Fruit fly (Drosophila melanogaster) whole organism, embryonic: Measurements from ENCODE around the gene Pex10.
A peak's percentile ranks its signal among the peaks of the same experiment; 100 is the strongest.

Experiments
- CG10366 ChIP-seq: fragments of 200-800 bp; sonication (Bioruptor generic); IDR thresholded peaks from 2 replicates; pipeline ENCODE4 v1.3.6; 2022; ENCODE audit warnings: missing biosample characterization, missing genetic modification characterization
- CG10959 ChIP-seq: fragments of 200-800 bp; sonication (Bioruptor generic); IDR thresholded peaks from 2 replicates; pipeline ENCODE4 v1.3.6; 2022; ENCODE audit warnings: missing biosample characterization, missing genetic modification characterization
- CG11085 ChIP-seq: fragments of 200-800 bp; sonication (Bioruptor generic); IDR thresholded peaks from 2 replicates; pipeline ENCODE4 v1.3.6; 2022; ENCODE audit warnings: missing biosample characterization, missing genetic modification characterization
- CG11247 ChIP-seq: fragments of 200-800 bp; sonication (Bioruptor generic); IDR thresholded peaks from 2 replicates; pipeline ENCODE4 v1.3.6; 2022; ENCODE audit warnings: missing biosample characterization, missing genetic modification characterization
- CG11504 ChIP-seq: fragments of 200-800 bp; sonication (Bioruptor generic); optimal IDR thresholded peaks from 3 replicates; lab custom pipeline; 2019; ENCODE audit warnings: missing biosample characterization, mild to moderate bottlenecking, missing genetic modification characterization, moderate library complexity
- CG11560 ChIP-seq: fragments of 200-800 bp; sonication (Bioruptor generic); IDR thresholded peaks from 3 replicates; pipeline ENCODE4 v1.3.6; 2022; ENCODE audit warnings: missing biosample characterization, missing genetic modification characterization
- CG12104 ChIP-seq: fragments of 200-800 bp; sonication (Bioruptor generic); optimal IDR thresholded peaks from 3 replicates; lab custom pipeline; 2016; ENCODE audit warnings: missing biosample characterization, missing genetic modification characterization
- CG14965 ChIP-seq: fragments of 200-800 bp; sonication (Bioruptor generic); optimal IDR thresholded peaks from 2 replicates; lab custom pipeline; 2016; ENCODE audit warnings: missing biosample characterization, missing genetic modification characterization, borderline replicate concordance
- CG1602 ChIP-seq: fragments of 200-800 bp; sonication (Bioruptor generic); optimal IDR thresholded peaks from 3 replicates; lab custom pipeline; 2016; ENCODE audit warnings: missing biosample characterization, missing genetic modification characterization
- CG16863 ChIP-seq: fragments of 200-800 bp; sonication (Bioruptor generic); optimal IDR thresholded peaks from 3 replicates; lab custom pipeline; 2016; ENCODE audit warnings: missing biosample characterization, missing genetic modification characterization
- CG17186 ChIP-seq: fragments of 200-800 bp; sonication (Bioruptor generic); optimal IDR thresholded peaks from 3 replicates; lab custom pipeline; 2017; ENCODE audit warnings: missing biosample characterization, missing genetic modification reagents, missing genetic modification characterization
- CG17361 ChIP-seq: fragments of 200-800 bp; sonication (Bioruptor generic); IDR thresholded peaks from 3 replicates; pipeline ENCODE4 v1.3.6; 2022; ENCODE audit warnings: missing biosample characterization, missing genetic modification characterization
- CG17385 ChIP-seq: fragments of 200-800 bp; sonication (Bioruptor generic); optimal IDR thresholded peaks from 3 replicates; lab custom pipeline; 2018; ENCODE audit warnings: missing biosample characterization, mild to moderate bottlenecking, missing genetic modification characterization
- CG17829 ChIP-seq: fragments of 200-800 bp; optimal IDR thresholded peaks from 2 replicates; lab custom pipeline; 2019; ENCODE audit warnings: missing biosample characterization, mild to moderate bottlenecking, missing genetic modification characterization, moderate library complexity
- CG1792 ChIP-seq: fragments of 200-800 bp; sonication (Bioruptor generic); optimal IDR thresholded peaks from 2 replicates; lab custom pipeline; 2016; ENCODE audit warnings: missing biosample characterization, missing genetic modification characterization
- CG30403 ChIP-seq: fragments of 200-800 bp; sonication (Bioruptor generic); optimal IDR thresholded peaks from 3 replicates; lab custom pipeline; 2016; ENCODE audit warnings: missing biosample characterization, missing genetic modification characterization
- CG3726 ChIP-seq: fragments of 200-800 bp; sonication (Bioruptor generic); IDR thresholded peaks from 3 replicates; pipeline ENCODE4, ENCODE4 v1.3.6; 2022; ENCODE audit warnings: missing biosample characterization, missing genetic modification characterization
- CG4820 ChIP-seq: fragments of 200-800 bp; sonication (Bioruptor generic); optimal IDR thresholded peaks from 3 replicates; lab custom pipeline; 2016; ENCODE audit warnings: missing biosample characterization, missing genetic modification characterization
- CG7372 ChIP-seq: fragments of 200-800 bp; sonication (Bioruptor generic); IDR thresholded peaks from 2 replicates; pipeline ENCODE4 v1.3.6; 2022; ENCODE audit warnings: missing biosample characterization, missing genetic modification characterization
- CG8388 ChIP-seq: fragments of 200-800 bp; sonication (Bioruptor generic); optimal IDR thresholded peaks from 2 replicates; lab custom pipeline; 2019; ENCODE audit warnings: missing biosample characterization, mild to moderate bottlenecking, missing genetic modification characterization, moderate library complexity
- CG9437 ChIP-seq: fragments of 200-800 bp; sonication (Bioruptor generic); optimal IDR thresholded peaks from 2 replicates; lab custom pipeline; 2018; ENCODE audit warnings: missing biosample characterization, mild to moderate bottlenecking, missing genetic modification characterization
- CG9876 ChIP-seq: fragments of 200-800 bp; sonication (Bioruptor generic); optimal IDR thresholded peaks from 2 replicates; lab custom pipeline; 2016; ENCODE audit warnings: missing biosample characterization, missing genetic modification characterization
- CoRest ChIP-seq: fragments of 200-800 bp; sonication (Bioruptor generic); optimal IDR thresholded peaks from 3 replicates; lab custom pipeline; 2018; ENCODE audit warnings: missing biosample characterization, mild to moderate bottlenecking, missing genetic modification characterization, moderate library complexity
- Dbx ChIP-seq: fragments of 200-800 bp; sonication (Bioruptor generic); IDR thresholded peaks from 3 replicates; pipeline ENCODE4 v1.3.6; 2022; ENCODE audit warnings: missing biosample characterization, missing genetic modification characterization
- H15 ChIP-seq: fragments of 200-800 bp; sonication (Bioruptor generic); IDR thresholded peaks from 3 replicates; pipeline ENCODE4 v1.3.6; 2022; ENCODE audit warnings: missing biosample characterization, missing genetic modification characterization
- HHEX ChIP-seq: fragments of 200-800 bp; sonication (Bioruptor generic); optimal IDR thresholded peaks from 3 replicates; lab custom pipeline; 2017; ENCODE audit warnings: missing biosample characterization, mild to moderate bottlenecking, missing genetic modification characterization, missing genetic modification reagents
- MESR4 ChIP-seq: fragments of 200-800 bp; sonication (Bioruptor generic); optimal IDR thresholded peaks from 2 replicates; lab custom pipeline; 2018; ENCODE audit warnings: missing biosample characterization, mild to moderate bottlenecking, missing genetic modification characterization, moderate library complexity
- Mrtf ChIP-seq: fragments of 200-800 bp; sonication (Bioruptor generic); IDR thresholded peaks from 3 replicates; pipeline ENCODE4 v1.3.6; 2022; ENCODE audit warnings: missing biosample characterization, missing genetic modification characterization
- Optix ChIP-seq: fragments of 200-800 bp; sonication (Bioruptor generic); IDR thresholded peaks from 3 replicates; pipeline ENCODE4 v1.3.6; 2022; ENCODE audit warnings: missing biosample characterization, missing genetic modification characterization
- Rfx ChIP-seq: fragments of 200-800 bp; sonication (Bioruptor generic); IDR thresholded peaks from 2 replicates; pipeline ENCODE4 v1.3.6; 2022; ENCODE audit warnings: missing biosample characterization, missing genetic modification characterization
- Sox102F ChIP-seq: fragments of 200-800 bp; sonication (Bioruptor generic); optimal IDR thresholded peaks from 2 replicates; lab custom pipeline; 2018; ENCODE audit warnings: missing biosample characterization, mild to moderate bottlenecking, missing genetic modification characterization, moderate library complexity
- Stat92E ChIP-seq, 3 experiments: fragments of >200 bp in 2 of 3; fragments of 200-800 bp in 1 of 3; sonication (Bioruptor generic) in 1 of 3; optimal IDR thresholded peaks; 2 replicates each; lab custom pipeline; 2017 to 2019; ENCODE audit warnings: missing biosample characterization in 3 of 3, missing genetic modification characterization in 3 of 3, mild to moderate bottlenecking in 1 of 3, moderate library complexity in 1 of 3
- Usf ChIP-seq: fragments of 200-800 bp; sonication (Bioruptor generic); optimal IDR thresholded peaks from 2 replicates; lab custom pipeline; 2017; ENCODE audit warnings: missing genotype, missing biosample characterization, missing genetic modification characterization
- Vsx1 ChIP-seq: fragments of 200-800 bp; sonication (Bioruptor generic); optimal IDR thresholded peaks from 2 replicates; lab custom pipeline; 2017; ENCODE audit warnings: missing biosample characterization, mild to moderate bottlenecking, missing genetic modification characterization, missing genetic modification reagents
- Xrp1 ChIP-seq: fragments of 200-800 bp; sonication (Bioruptor generic); IDR thresholded peaks from 2 replicates; pipeline ENCODE4 v1.3.6; 2022; ENCODE audit warnings: missing biosample characterization, missing genetic modification characterization
- bab2 ChIP-seq: fragments of 200-800 bp; sonication (Bioruptor generic); optimal IDR thresholded peaks from 2 replicates; lab custom pipeline; 2016; ENCODE audit warnings: missing biosample characterization, missing genetic modification characterization
- btn ChIP-seq: fragments of 200-800 bp; sonication (Bioruptor generic); optimal IDR thresholded peaks from 2 replicates; lab custom pipeline; 2016; ENCODE audit warnings: missing biosample characterization, missing genetic modification characterization
- cad ChIP-seq: fragments of >200 bp; optimal IDR thresholded peaks from 2 replicates; lab custom pipeline; 2017; ENCODE audit warnings: missing biosample characterization, missing genetic modification characterization
- chn ChIP-seq: fragments of 200-800 bp; sonication (Bioruptor generic); optimal IDR thresholded peaks from 2 replicates; lab custom pipeline; 2016; ENCODE audit warnings: missing biosample characterization, missing genetic modification characterization
- corto ChIP-seq: fragments of 200-800 bp; sonication (Bioruptor generic); optimal IDR thresholded peaks from 2 replicates; lab custom pipeline; 2016; ENCODE audit warnings: missing biosample characterization, mild to moderate bottlenecking, missing genetic modification characterization, moderate library complexity
- disco-r ChIP-seq: fragments of 200-800 bp; sonication (Bioruptor generic); optimal IDR thresholded peaks from 2 replicates; lab custom pipeline; 2016; ENCODE audit warnings: missing biosample characterization, missing genetic modification characterization
- fd96Cb ChIP-seq: fragments of 200-800 bp; sonication (Bioruptor generic); optimal IDR thresholded peaks from 2 replicates; lab custom pipeline; 2018; ENCODE audit warnings: missing biosample characterization, mild to moderate bottlenecking, missing genetic modification characterization, moderate library complexity
- h ChIP-seq: fragments of >200 bp; optimal IDR thresholded peaks from 2 replicates; lab custom pipeline; 2017
- onecut ChIP-seq: fragments of 200-800 bp; sonication (Bioruptor generic); IDR thresholded peaks from 2 replicates; pipeline ENCODE4 v1.3.6; 2022; ENCODE audit warnings: missing biosample characterization, missing genetic modification characterization
- otp ChIP-seq: fragments of 200-800 bp; sonication (Bioruptor generic); IDR thresholded peaks from 3 replicates; pipeline ENCODE4, ENCODE4 v1.3.6; 2022; ENCODE audit warnings: missing biosample characterization, missing genetic modification characterization
- sens ChIP-seq: fragments of 200-800 bp; sonication (Bioruptor generic); peaks from one replicate; lab custom pipeline; 2016; ENCODE audit warnings: missing biosample characterization, missing genetic modification characterization
- sim ChIP-seq: fragments of 200-800 bp; sonication (Bioruptor generic); IDR thresholded peaks from 2 replicates; pipeline ENCODE4 v1.3.6; 2022; ENCODE audit warnings: missing biosample characterization, missing genetic modification characterization
- ssp ChIP-seq: fragments of 200-800 bp; sonication (Bioruptor generic); IDR thresholded peaks from 2 replicates; pipeline ENCODE4 v1.3.6; 2022; ENCODE audit warnings: missing biosample characterization, missing genetic modification characterization
- tgo ChIP-seq: fragments of 200-800 bp; sonication (Bioruptor generic); IDR thresholded peaks from 3 replicates; pipeline ENCODE4 v1.3.6; 2022; ENCODE audit warnings: missing biosample characterization, missing genetic modification characterization
- ttk ChIP-seq: fragments of 200-800 bp; sonication (Bioruptor generic); IDR thresholded peaks from 2 replicates; pipeline ENCODE4 v2.1.2; 2022; ENCODE audit warnings: missing biosample characterization, missing genetic modification characterization
- vvl ChIP-seq: fragments of 200-800 bp; sonication (Bioruptor generic); IDR thresholded peaks from 2 replicates; pipeline ENCODE4 v1.3.6; 2022; ENCODE audit warnings: missing biosample characterization, missing genetic modification characterization
- wdn ChIP-seq: fragments of 200-800 bp; sonication (Bioruptor generic); IDR thresholded peaks from 2 replicates; pipeline ENCODE4 v1.3.6; 2022; ENCODE audit warnings: missing biosample characterization, missing genetic modification characterization

Pex10 gene

dm6 chr3L:1584781-1585180 lies 26.8 kb downstream of the Pex10 start (continued):
- TF ChIP-seq ttk (GFP tag; lab: Robert Waterston, UW) (peak; percentile 60), h (lab: Kevin White, UChicago) (no peak), H15 (GFP tag; lab: Robert Waterston, UW) (peak; percentile 42; the same call in 1 of the 3 replicates), CG1602 (GFP tag; lab: Kevin White, UChicago) (no peak), Xrp1 (GFP tag; lab: Robert Waterston, UW) (peak; percentile 45; the same call in 1 of the 2 replicates), CG12104 (GFP tag; lab: Kevin White, UChicago) (no peak), CG11085 (GFP tag; lab: Robert Waterston, UW) (no peak), CG17829 (tag; lab: Kevin White, UChicago) (peak; percentile 14), Optix (GFP tag; lab: Robert Waterston, UW) (0 out of 3 replicates have a peak, but pooled peaks have one; percentile 29), sens (GFP tag; lab: Kevin White, UChicago) (peak; percentile 67), corto (peak; percentile 72), HHEX (GFP tag; lab: Kevin White, UChicago) (peak; percentile 8), Sox102F (GFP tag; lab: Kevin White, UChicago) (peak; percentile 28), CG10959 (GFP tag; lab: Robert Waterston, UW) (no peak), CG4820 (GFP tag; lab: Kevin White, UChicago) (peak; percentile 18), CG3726 (GFP tag; lab: Robert Waterston, UW) (no peak), CG17361 (GFP tag; lab: Robert Waterston, UW) (0 out of 3 replicates have a peak, but pooled peaks have one; percentile 39), CG9876 (GFP tag; lab: Kevin White, UChicago) (no peak), sim (GFP tag; lab: Robert Waterston, UW) (0 out of 2 replicates have a peak, but pooled peaks have one; percentile 10), cad (GFP tag; lab: Kevin White, UChicago) (no peak), CG16863 (GFP tag; lab: Kevin White, UChicago) (no peak), Rfx (GFP tag; lab: Robert Waterston, UW) (0 out of 2 replicates have a peak, but pooled peaks have one; percentile 22), Vsx1 (no peak), Mrtf (GFP tag; lab: Robert Waterston, UW) (no peak), Usf (no peak), onecut (GFP tag; lab: Robert Waterston, UW) (no peak), CG8388 (no peak), otp (0 out of 3 replicates have a peak, but pooled peaks have one; percentile 15), tgo (GFP tag; lab: Robert Waterston, UW) (peak; percentile 27; the same call in 2 of the 3 replicates), CG11247 (no peak), Dbx (GFP tag; lab: Robert Waterston, UW) (no peak), CG11560 (0 out of 3 replicates have a peak, but pooled peaks have one; percentile 18), CG30403 (no peak), bab2 (peak; percentile 16), CG17385 (GFP tag; lab: Kevin White, UChicago) (no peak), CG14965 (GFP tag; lab: Kevin White, UChicago) (no peak), CG17186 (GFP tag; lab: Kevin White, UChicago) (no peak), CG1792 (no peak), CG10366 (peak; percentile 7; the same call in 1 of the 2 replicates), CG7372 (GFP tag; lab: Robert Waterston, UW) (no peak), CG11504 (peak; percentile 69), CoRest (no peak), disco-r (GFP tag; lab: Kevin White, UChicago) (no peak), MESR4 (no peak), CG9437 (GFP tag; lab: Kevin White, UChicago) (no peak), chn (GFP tag; lab: Kevin White, UChicago) (no peak), btn (no peak), Stat92E (GFP tag; optimal IDR thresholded peaks at IDR 0.05; lab: Kevin White, UChicago) (no peak), wdn (GFP tag; lab: Robert Waterston, UW) (no peak), fd96Cb (tag; lab: Kevin White, UChicago) (peak; percentile 62), vvl (GFP tag; lab: Robert Waterston, UW) (peak; percentile 63), ssp (GFP tag; lab: Robert Waterston, UW) (peak; percentile 41; the same call in 1 of the 2 replicates)
